Worm (Caenorhabditis elegans): Measurements from ENCODE around the gene B0563.5.

The B0563.5 gene

DNA sequence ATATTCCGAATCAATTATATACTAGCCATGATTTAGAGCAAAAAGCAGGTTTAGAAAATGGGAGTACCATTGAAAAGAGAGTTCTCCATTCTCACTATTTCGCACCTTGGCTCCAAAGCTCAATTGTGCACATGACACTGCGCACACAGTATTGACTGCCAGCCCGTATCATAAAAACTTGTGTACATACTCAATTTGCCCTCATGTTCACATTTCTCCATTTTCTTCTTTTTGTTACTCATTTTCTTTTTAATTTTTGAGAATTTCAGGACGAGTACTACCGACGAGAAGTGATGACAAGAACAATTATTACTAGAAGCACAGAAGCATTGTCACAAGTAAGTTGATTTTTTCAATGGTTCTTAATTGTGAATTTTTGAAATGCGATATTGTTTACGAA lies 41.5 kb upstream of the B0563.5 start:
- TF ChIP-seq nhr-237 (tag; optimal IDR thresholded peaks at IDR 0.05) (no peak), nhr-19 (GFP tag; conservative IDR thresholded peaks at IDR 0.05) (no peak), fkh-10 (GFP tag; optimal IDR thresholded peaks at IDR 0.05) (no peak), elt-2 (tag; optimal IDR thresholded peaks at IDR 0.05) (peak; percentile 28), dsc-1 (tag; optimal IDR thresholded peaks at IDR 0.05) (no peak), efl-1 (optimal IDR thresholded peaks at IDR 0.05) (no peak), efl-1 (GFP tag; optimal IDR thresholded peaks at IDR 0.05 in 1 of 2) (peak in 1 of 2 experiments; percentile 85)

DNA sequence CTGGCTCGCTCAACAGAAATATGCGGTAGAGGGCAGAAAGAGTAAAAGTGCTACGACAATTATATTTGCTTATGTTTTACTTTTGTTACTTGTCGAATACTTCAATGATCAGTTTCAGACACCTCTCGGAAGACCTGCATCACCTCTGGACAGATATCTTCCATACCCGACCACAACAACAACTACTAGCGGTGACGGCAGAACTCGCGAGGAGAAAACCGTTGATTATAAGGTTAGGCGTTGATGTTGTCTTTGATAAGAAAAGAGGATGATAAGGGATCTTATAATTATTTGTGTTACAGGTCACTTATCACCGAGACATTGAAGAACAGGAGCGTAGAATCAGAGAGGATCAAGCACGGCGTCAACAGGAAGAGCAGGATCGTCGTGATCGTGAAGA lies 40.9 kb upstream of the B0563.5 start:
- TF ChIP-seq C04F5.9 (tag; optimal IDR thresholded peaks at IDR 0.05) (no peak), efl-1 (optimal IDR thresholded peaks at IDR 0.05) (no peak), efl-1 (GFP tag; optimal IDR thresholded peaks at IDR 0.05 in 1 of 2) (peak in 1 of 2 experiments; percentile 87), tbx-2 (tag; optimal IDR thresholded peaks at IDR 0.05) (no peak), unc-86 (tag; optimal IDR thresholded peaks at IDR 0.05) (no peak), nhr-77 (tag; optimal IDR thresholded peaks at IDR 0.05) (no peak), pqm-1 (tag; optimal IDR thresholded peaks at IDR 0.05) (no peak), nhr-85 (tag) (no peak), elt-2 (tag; optimal IDR thresholded peaks at IDR 0.05) (peak; percentile 54), nhr-28 (tag; optimal IDR thresholded peaks at IDR 0.05) (no peak), ces-1 (GFP tag; optimal IDR thresholded peaks at IDR 0.05) (no peak), ceh-88 (GFP tag; IDR thresholded peaks at IDR 0.05) (no peak), dsc-1 (tag; optimal IDR thresholded peaks at IDR 0.05) (no peak), isw-1 (GFP tag; IDR thresholded peaks at IDR 0.05) (no peak), hlh-4 (tag; optimal IDR thresholded peaks at IDR 0.05) (no peak), ztf-4 (tag; optimal IDR thresholded peaks at IDR 0.05) (no peak)

DNA sequence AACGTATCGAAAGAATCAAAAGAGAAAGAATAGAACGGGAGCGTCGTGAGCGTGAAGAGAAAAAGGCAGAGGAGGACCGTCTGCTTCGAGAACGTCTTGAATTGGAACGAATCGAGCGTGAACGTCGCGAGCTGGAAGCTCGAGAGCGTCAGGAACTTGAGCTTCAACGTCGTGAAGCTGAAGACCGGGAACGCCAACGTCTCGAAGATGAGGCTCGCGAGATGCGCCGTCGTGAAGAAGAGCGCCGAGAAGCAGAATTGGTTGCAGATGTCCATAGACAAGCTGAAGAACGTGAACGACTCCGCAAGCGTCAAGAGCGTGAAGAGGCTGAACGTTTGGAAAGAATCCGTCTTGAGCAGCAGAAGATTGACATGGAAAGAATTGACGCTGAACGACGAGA lies 40.1 kb upstream of the B0563.5 start:
- TF ChIP-seq elt-2 (tag; optimal IDR thresholded peaks at IDR 0.05) = no peak
- TF ChIP-seq F16B12.6 (tag; optimal IDR thresholded peaks at IDR 0.05) = no peak
- TF ChIP-seq unc-86 (tag; optimal IDR thresholded peaks at IDR 0.05) = no peak
- no peak for TF ChIP-seq ces-1 (GFP tag; optimal IDR thresholded peaks at IDR 0.05)
- no peak for TF ChIP-seq aly-2 (tag; optimal IDR thresholded peaks at IDR 0.05)
- TF ChIP-seq nhr-84 (tag; optimal IDR thresholded peaks at IDR 0.05) = no peak
- TF ChIP-seq mdl-1 (tag; optimal IDR thresholded peaks at IDR 0.05) = no peak
- TF ChIP-seq nhr-20 (tag; optimal IDR thresholded peaks at IDR 0.05) = no peak
- no peak for TF ChIP-seq ceh-90 (tag; optimal IDR thresholded peaks at IDR 0.05)
- no peak for TF ChIP-seq lin-14 (GFP tag; optimal IDR thresholded peaks at IDR 0.05)
- TF ChIP-seq alr-1 (tag; optimal IDR thresholded peaks at IDR 0.05; ENCODE audit: borderline replicate concordance) = no peak
- TF ChIP-seq lin-35 (GFP tag; optimal IDR thresholded peaks at IDR 0.05) = no peak
- no peak for TF ChIP-seq efl-3 (GFP tag; optimal IDR thresholded peaks at IDR 0.05)
- TF ChIP-seq hlh-4 (tag; optimal IDR thresholded peaks at IDR 0.05) = no peak
- TF ChIP-seq egl-13 (tag; optimal IDR thresholded peaks at IDR 0.05) = no peak
- TF ChIP-seq ets-5 (GFP tag; IDR thresholded peaks at IDR 0.05) = no peak
- TF ChIP-seq ceh-88 (GFP tag; IDR thresholded peaks at IDR 0.05) = no peak

DNA sequence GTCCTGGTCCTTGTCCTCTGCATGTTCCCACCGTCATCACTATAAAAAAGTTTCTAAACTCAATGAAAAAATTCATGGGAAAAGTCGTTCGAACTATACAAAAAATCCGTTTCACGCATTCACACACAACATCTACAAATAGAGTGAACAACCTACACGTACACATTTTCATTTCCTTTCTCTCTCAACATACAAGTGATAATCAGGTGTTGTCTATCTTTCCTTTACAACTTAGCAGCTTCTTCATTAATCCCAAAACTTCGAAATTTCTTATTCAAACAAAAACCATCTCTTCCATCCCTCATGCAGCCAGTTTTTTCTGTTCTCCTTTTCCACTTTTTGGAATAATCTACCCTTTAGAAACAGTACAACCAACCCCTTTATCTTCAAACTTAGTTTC lies 38.1 kb upstream of the B0563.5 start:
- TF ChIP-seq ama-1 (optimal IDR thresholded peaks at IDR 0.05) = no peak
- TF ChIP-seq grh-1 (GFP tag; IDR thresholded peaks at IDR 0.05) = no peak
- no peak for TF ChIP-seq sptf-1 (tag; optimal IDR thresholded peaks at IDR 0.05)
- no peak for TF ChIP-seq nhr-76 (tag; optimal IDR thresholded peaks at IDR 0.05)
- TF ChIP-seq F16B12.6 (tag; optimal IDR thresholded peaks at IDR 0.05) = no peak
- TF ChIP-seq elt-2 (tag; optimal IDR thresholded peaks at IDR 0.05) = no peak
- TF ChIP-seq fkh-8 (tag; optimal IDR thresholded peaks at IDR 0.05) = no peak
- no peak for TF ChIP-seq unc-130 (tag; optimal IDR thresholded peaks at IDR 0.05)
- no peak for TF ChIP-seq fos-1 (tag; optimal IDR thresholded peaks at IDR 0.05)
- TF ChIP-seq irx-1 (tag; optimal IDR thresholded peaks at IDR 0.05) = no peak
- no peak for TF ChIP-seq nhr-28 (tag; optimal IDR thresholded peaks at IDR 0.05)
- TF ChIP-seq nhr-77 (tag; optimal IDR thresholded peaks at IDR 0.05) = no peak
- no peak for TF ChIP-seq ceh-82 (tag; optimal IDR thresholded peaks at IDR 0.05)
- TF ChIP-seq skn-1 (tag; optimal IDR thresholded peaks at IDR 0.05) = no peak
- no peak for TF ChIP-seq nhr-85 (tag)
- no peak for TF ChIP-seq hpl-2 (GFP tag; optimal IDR thresholded peaks at IDR 0.05)
- TF ChIP-seq rnt-1 (tag; optimal IDR thresholded peaks at IDR 0.05) = no peak
- no peak for TF ChIP-seq nhr-84 (tag; optimal IDR thresholded peaks at IDR 0.05)
- no peak for TF ChIP-seq sup-37 (GFP tag; optimal IDR thresholded peaks at IDR 0.05)
- no peak for TF ChIP-seq dpl-1 (GFP tag; optimal IDR thresholded peaks at IDR 0.05)
